Worm (Caenorhabditis elegans) whole organism, mixed stage, embryonic: ENCODE results near the gene R07H5.9.
"Not testable (repeated sequence)": the region's sequence is repeated elsewhere in the genome, so short reads cannot be mapped to it uniquely, and the experiment has no call there.

Experiments used
- M03D4.4 ChIP-seq: sonication (generic microtip); optimal IDR thresholded peaks from 2 replicates; lab custom pipeline; 2017; ENCODE audit warnings: mild to moderate bottlenecking, missing genetic modification characterization, missing compliant biosample characterization
- bed-3 ChIP-seq: fragments of 200-800 bp; sonication (Bioruptor generic); optimal IDR thresholded peaks from 3 replicates; lab custom pipeline; 2018; ENCODE audit warnings: mild to moderate bottlenecking, missing genetic modification characterization, moderate library complexity, missing compliant biosample characterization
- blmp-1 ChIP-seq: fragments of 150-350 bp; optimal IDR thresholded peaks from 2 replicates; lab custom pipeline; 2014; ENCODE audit warnings: missing biosample characterization, missing genetic modification characterization
- ceh-39 ChIP-seq: fragments of 150-350 bp; optimal IDR thresholded peaks from 2 replicates; lab custom pipeline; 2014; ENCODE audit warnings: missing biosample characterization, missing genetic modification characterization
- ceh-43 ChIP-seq: fragments of 200-800 bp; sonication (Bioruptor generic); optimal IDR thresholded peaks from 2 replicates; lab custom pipeline; 2018; ENCODE audit warnings: mild to moderate bottlenecking, missing genetic modification characterization, moderate library complexity, missing compliant biosample characterization
- ceh-83 ChIP-seq: fragments of 200-800 bp; sonication (Bioruptor generic); optimal IDR thresholded peaks from 2 replicates; lab custom pipeline; 2018; ENCODE audit warnings: mild to moderate bottlenecking, missing genetic modification characterization, missing compliant biosample characterization
- ces-1 ChIP-seq: fragments of 150-350 bp; optimal IDR thresholded peaks from 2 replicates; lab custom pipeline; 2014; ENCODE audit warnings: missing biosample characterization, missing genetic modification reagents, missing genetic modification characterization
- cnd-1 ChIP-seq: fragments of 200-800 bp; sonication (Bioruptor generic); optimal IDR thresholded peaks from 2 replicates; lab custom pipeline; 2018; ENCODE audit warnings: mild to moderate bottlenecking, missing genetic modification characterization, missing compliant biosample characterization
- drap-1 ChIP-seq: fragments of 200-800 bp; sonication (Bioruptor generic); optimal IDR thresholded peaks from 3 replicates; lab custom pipeline; 2018; ENCODE audit warnings: mild to moderate bottlenecking, missing genetic modification characterization, missing compliant biosample characterization
- elt-1 ChIP-seq: sonication (generic microtip); optimal IDR thresholded peaks from 2 replicates; lab custom pipeline; 2017; ENCODE audit warnings: missing genetic modification characterization, mild to moderate bottlenecking, missing compliant biosample characterization, antibody characterized with exemption, moderate library complexity, borderline replicate concordance; ENCODE audit not compliant: insufficient read depth
- elt-3 ChIP-seq: fragments of 150-350 bp; optimal IDR thresholded peaks from 2 replicates; lab custom pipeline; 2014; ENCODE audit warnings: missing biosample characterization, missing genetic modification characterization
- flh-1 ChIP-seq: fragments of 200-800 bp; sonication (Bioruptor generic); optimal IDR thresholded peaks from 2 replicates; lab custom pipeline; 2018; ENCODE audit warnings: mild to moderate bottlenecking, missing genetic modification characterization, moderate library complexity, missing compliant biosample characterization
- ham-2 ChIP-seq: fragments of 200-800 bp; sonication (Bioruptor generic); optimal IDR thresholded peaks from 2 replicates; lab custom pipeline; 2018; ENCODE audit warnings: mild to moderate bottlenecking, missing genetic modification characterization, missing compliant biosample characterization
- hlh-1 ChIP-seq: fragments of 150-350 bp; optimal IDR thresholded peaks from 2 replicates; lab custom pipeline; 2014; ENCODE audit warnings: missing biosample characterization, missing genetic modification reagents, missing genetic modification characterization
- lsy-2 ChIP-seq: fragments of 150-350 bp; optimal IDR thresholded peaks from 2 replicates; lab custom pipeline; 2014; ENCODE audit warnings: missing biosample characterization, missing genetic modification characterization
- mab-5 ChIP-seq: fragments of 150-350 bp; optimal IDR thresholded peaks from 2 replicates; lab custom pipeline; 2014; ENCODE audit warnings: missing biosample characterization, missing genetic modification characterization
- mep-1 ChIP-seq: fragments of 150-350 bp; optimal IDR thresholded peaks from 2 replicates; lab custom pipeline; 2017; ENCODE audit warnings: missing biosample characterization, missing genetic modification reagents, missing genetic modification characterization, inconsistent platforms
- nhr-12 ChIP-seq: fragments of 150-350 bp; optimal IDR thresholded peaks from 2 replicates; lab custom pipeline; 2014; ENCODE audit warnings: missing biosample characterization, missing genetic modification characterization
- nhr-2 ChIP-seq: fragments of 150-350 bp; optimal IDR thresholded peaks from 2 replicates; lab custom pipeline; 2014; ENCODE audit warnings: missing biosample characterization, missing genetic modification characterization
- nhr-237 ChIP-seq: fragments of 150-350 bp; optimal IDR thresholded peaks from 2 replicates; lab custom pipeline; 2014; ENCODE audit warnings: missing biosample characterization, missing genetic modification characterization
- nhr-28 ChIP-seq: fragments of 150-350 bp; optimal IDR thresholded peaks from 2 replicates; lab custom pipeline; 2014; ENCODE audit warnings: missing biosample characterization, missing genetic modification characterization
- nhr-76 ChIP-seq: sonication (generic microtip); optimal IDR thresholded peaks from 2 replicates; lab custom pipeline; 2017; ENCODE audit warnings: missing biosample characterization, missing genetic modification characterization
- pha-4 ChIP-seq: fragments of 150-350 bp; optimal IDR thresholded peaks from 2 replicates; lab custom pipeline; 2018; ENCODE audit warnings: missing biosample characterization, missing genetic modification reagents, missing genetic modification characterization
- sem-2 ChIP-seq: fragments of 200-800 bp; sonication (Bioruptor generic); optimal IDR thresholded peaks from 2 replicates; lab custom pipeline; 2018; ENCODE audit warnings: mild to moderate bottlenecking, missing genetic modification characterization, missing compliant biosample characterization
- snpc-4 ChIP-seq: fragments of 150-350 bp; optimal IDR thresholded peaks from 2 replicates; lab custom pipeline; 2014; ENCODE audit warnings: missing biosample characterization, missing genetic modification characterization
- sptf-1 ChIP-seq: sonication (generic microtip); optimal IDR thresholded peaks from 2 replicates; lab custom pipeline; 2017; ENCODE audit warnings: mild to moderate bottlenecking, missing genetic modification characterization, moderate library complexity, missing compliant biosample characterization
- tbx-8 ChIP-seq: fragments of 200-800 bp; sonication (Bioruptor generic); optimal IDR thresholded peaks from 2 replicates; lab custom pipeline; 2018; ENCODE audit warnings: mild to moderate bottlenecking, missing genetic modification characterization, moderate library complexity, missing compliant biosample characterization
- unc-120 ChIP-seq: sonication (generic microtip); optimal IDR thresholded peaks from 2 replicates; lab custom pipeline; 2017; ENCODE audit warnings: missing genetic modification characterization, missing compliant biosample characterization; ENCODE audit not compliant: poor library complexity, severe bottlenecking
- unc-62 ChIP-seq: fragments of 150-350 bp; optimal IDR thresholded peaks from 2 replicates; lab custom pipeline; 2014; ENCODE audit warnings: missing biosample characterization, missing genetic modification reagents, missing genetic modification characterization
- zip-8 ChIP-seq: fragments of 150-350 bp; optimal IDR thresholded peaks from 2 replicates; lab custom pipeline; 2014; ENCODE audit warnings: missing biosample characterization, missing genetic modification characterization

R07H5.9 gene

ce11 chrIV:11180077-11180476 lies 27.2 kb upstream of the R07H5.9 start:
- TF ChIP-seq M03D4.4 = no peak
- TF ChIP-seq ceh-43 (GFP tag; lab: Kevin White, UChicago) = no peak
- TF ChIP-seq elt-1 = no peak
- no peak for TF ChIP-seq pha-4 (tag; lab: Kevin White, UChicago)
- no peak for TF ChIP-seq mep-1 (tag; lab: Kevin White, UChicago)
- no peak for TF ChIP-seq sptf-1 (tag; lab: Kevin White, UChicago)

ce11 chrIV:11183013-11183412 lies 24.3 kb upstream of the R07H5.9 start, which contains the start of gene prx-14:
Gene prx-14, plus strand, starts transcription at chrIV:11183132.
- TF ChIP-seq mab-5 (tag; lab: Kevin White, UChicago) (no peak), ham-2 (GFP tag; lab: Kevin White, UChicago) (no peak), ceh-83 (GFP tag; lab: Kevin White, UChicago) (no peak), elt-3 (tag; lab: Kevin White, UChicago) (no peak), ceh-39 (tag; lab: Kevin White, UChicago) (no peak), ces-1 (no peak), blmp-1 (tag; lab: Kevin White, UChicago) (no peak)

- TF ChIP-seq ceh-43 (GFP tag; lab: Kevin White, UChicago) (no peak), ceh-83 (GFP tag; lab: Kevin White, UChicago) (no peak), ceh-39 (tag; lab: Kevin White, UChicago) (no peak), nhr-28 (no peak), ces-1 (no peak), bed-3 (GFP tag; lab: Kevin White, UChicago) (no peak), nhr-237 (tag; lab: Kevin White, UChicago) (no peak), drap-1 (GFP tag; lab: Kevin White, UChicago) (no peak), mep-1 (tag; lab: Kevin White, UChicago) (no peak)
- TF ChIP-seq, all 35 proteins: peak for 0
Observed at ce11 chrIV:11183991-11184390, 23.3 kb upstream of the R07H5.9 start, which contains the start of gene nuaf-3. Gene nuaf-3, plus strand, starts transcription at chrIV:11184291.

- TF ChIP-seq nhr-28 (no peak), bed-3 (GFP tag; lab: Kevin White, UChicago) (no peak), ceh-43 (GFP tag; lab: Kevin White, UChicago) (no peak), unc-62 (GFP tag; lab: Kevin White, UChicago) (no peak), mep-1 (tag; lab: Kevin White, UChicago) (no peak), nhr-76 (tag; lab: Kevin White, UChicago) (no peak), flh-1 (GFP tag; lab: Kevin White, UChicago) (no peak), cnd-1 (tag; lab: Kevin White, UChicago) (no peak)
Observed at ce11 chrIV:11186729-11187128, 20.6 kb upstream of the R07H5.9 start, which contains the start of gene sdz-27. Gene sdz-27, plus strand, starts transcription at chrIV:11187029.

- TF ChIP-seq lsy-2 (tag; lab: Kevin White, UChicago) = no peak
- TF ChIP-seq unc-120 (tag; lab: Kevin White, UChicago) = no peak
- no peak for TF ChIP-seq flh-1 (GFP tag; lab: Kevin White, UChicago)
- no peak for TF ChIP-seq sptf-1 (tag; lab: Kevin White, UChicago)
- no peak for TF ChIP-seq elt-1
- no peak for TF ChIP-seq ces-1
- no peak for TF ChIP-seq snpc-4 (tag; lab: Kevin White, UChicago)
- no peak for TF ChIP-seq nhr-28
- TF ChIP-seq nhr-12 (tag; lab: Kevin White, UChicago) = no peak
- no peak for TF ChIP-seq tbx-8
- no peak for TF ChIP-seq nhr-2 (tag; lab: Kevin White, UChicago)
- no peak for TF ChIP-seq zip-8 (tag; lab: Kevin White, UChicago)
Observed at ce11 chrIV:11189411-11189810, 17.9 kb upstream of the R07H5.9 start, which contains the start of gene fbxb-79. Gene fbxb-79, minus strand, starts transcription at chrIV:11189511.

ce11 chrIV:11198983-11199382 lies 8.3 kb upstream of the R07H5.9 start, which contains the start of gene R07H5.16:
Gene R07H5.16, plus strand, starts transcription at chrIV:11199330.
- TF ChIP-seq blmp-1 (tag; lab: Kevin White, UChicago); sem-2 (GFP tag; lab: Kevin White, UChicago); hlh-1 (tag; lab: Kevin White, UChicago): not testable (repeated sequence)
